Fruit fly (Drosophila melanogaster) whole organism, pupa: ENCODE measurements around the gene CG9757.

Source experiments
- CG12605 ChIP-seq: fragments of 200-800 bp; sonication (Bioruptor generic); IDR thresholded peaks from 2 replicates; pipeline ENCODE4 v1.3.6; 2022; ENCODE audit warnings: missing biosample characterization, missing genetic modification characterization
- CG17806 ChIP-seq: fragments of 200-800 bp; sonication (Bioruptor generic); optimal IDR thresholded peaks from 2 replicates; lab custom pipeline; 2018; ENCODE audit warnings: missing biosample characterization, mild to moderate bottlenecking, missing genetic modification characterization, moderate library complexity
- CG32121 ChIP-seq: fragments of 200-800 bp; sonication (Bioruptor generic); IDR thresholded peaks from 2 replicates; pipeline ENCODE4 v1.3.6; 2022; ENCODE audit warnings: missing biosample characterization, missing genetic modification characterization
- CG34367 ChIP-seq: fragments of 200-800 bp; sonication (Bioruptor generic); optimal IDR thresholded peaks from 2 replicates; lab custom pipeline; 2018; ENCODE audit warnings: missing biosample characterization, mild to moderate bottlenecking, missing genetic modification characterization
- CG4496 ChIP-seq: fragments of 200-800 bp; sonication (Bioruptor generic); IDR thresholded peaks from 3 replicates; pipeline ENCODE4 v1.3.6; 2022; ENCODE audit warnings: missing biosample characterization, missing genetic modification characterization
- CG8301 ChIP-seq: fragments of 200-800 bp; sonication (Bioruptor generic); optimal IDR thresholded peaks from 2 replicates; lab custom pipeline; 2018; ENCODE audit warnings: missing biosample characterization, mild to moderate bottlenecking, missing genetic modification characterization
- CG9948 ChIP-seq: fragments of 200-800 bp; sonication (Bioruptor generic); optimal IDR thresholded peaks from 2 replicates; lab custom pipeline; 2018; ENCODE audit warnings: missing biosample characterization, mild to moderate bottlenecking, missing genetic modification characterization, moderate library complexity
- D1 ChIP-seq: fragments of 200-800 bp; sonication (Bioruptor generic); optimal IDR thresholded peaks from 2 replicates; lab custom pipeline; 2018; ENCODE audit warnings: missing biosample characterization, mild to moderate bottlenecking, missing genetic modification characterization, moderate library complexity
- EcR ChIP-seq: fragments of 200-800 bp; sonication (Bioruptor generic); optimal IDR thresholded peaks from 3 replicates; lab custom pipeline; 2019; ENCODE audit warnings: missing biosample characterization, missing genetic modification characterization, mild to moderate bottlenecking, moderate library complexity, missing genetic modification reagents
- Ets98B ChIP-seq: fragments of 200-800 bp; sonication (Bioruptor generic); IDR thresholded peaks from 2 replicates; pipeline ENCODE4 v1.3.6; 2022; ENCODE audit warnings: missing biosample characterization, missing genetic modification characterization
- Pif1A ChIP-seq: fragments of 200-800 bp; sonication (Bioruptor generic); optimal IDR thresholded peaks from 3 replicates; lab custom pipeline; 2016; ENCODE audit warnings: missing biosample characterization, missing genetic modification characterization
- Pif1B ChIP-seq: fragments of 200-800 bp; sonication (Bioruptor generic); optimal IDR thresholded peaks from 3 replicates; lab custom pipeline; 2016; ENCODE audit warnings: missing biosample characterization, missing genetic modification characterization
- Snoo ChIP-seq: fragments of 200-800 bp; sonication (Bioruptor generic); optimal IDR thresholded peaks from 3 replicates; lab custom pipeline; 2017; ENCODE audit warnings: missing biosample characterization, mild to moderate bottlenecking, missing genetic modification characterization, inconsistent platforms
- gl ChIP-seq: fragments of 200-800 bp; sonication (Bioruptor generic); optimal IDR thresholded peaks from 2 replicates; lab custom pipeline; 2018; ENCODE audit warnings: missing biosample characterization, mild to moderate bottlenecking, missing genetic modification characterization
- rn ChIP-seq: fragments of 200-800 bp; sonication (Bioruptor generic); IDR thresholded peaks from 2 replicates; pipeline ENCODE4 v1.3.6; 2022; ENCODE audit warnings: missing biosample characterization, missing genetic modification characterization

Gene CG9757

DNA sequence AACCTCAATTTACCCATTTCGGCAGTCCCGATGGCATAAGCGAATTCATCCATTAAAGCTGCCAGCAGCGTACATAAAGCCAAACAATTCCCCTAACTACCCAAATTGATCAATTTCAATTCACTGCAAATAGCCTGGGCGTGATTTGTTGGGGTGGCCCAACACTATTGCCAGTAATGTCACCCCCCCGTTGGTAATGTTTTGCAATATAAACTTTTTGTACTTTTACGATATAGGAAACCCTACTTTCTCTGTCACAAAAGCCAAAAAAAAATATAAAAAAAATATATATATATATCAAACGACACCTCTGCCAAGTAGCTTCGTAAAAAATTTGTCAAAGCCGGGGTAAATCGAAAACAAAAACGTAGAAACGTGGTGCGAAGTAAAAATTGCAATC is 24.5 kb downstream of the CG9757 start, which contains the start of gene CG14370:
Gene CG14370, plus strand, starts transcription at position 301 of the 400 bp plus-strand sequence.
- TF ChIP-seq Snoo, result no peak
- TF ChIP-seq CG12605 (GFP tag; lab: Robert Waterston, UW), result no peak
- no peak for TF ChIP-seq EcR
- no peak for TF ChIP-seq rn (GFP tag; lab: Robert Waterston, UW)
- no peak for TF ChIP-seq D1 (tag; lab: Kevin White, UChicago)
- TF ChIP-seq Pif1A (GFP tag; lab: Kevin White, UChicago), result no peak
- TF ChIP-seq CG9948 (tag; lab: Kevin White, UChicago), result no peak
- no peak for TF ChIP-seq gl (tag; lab: Kevin White, UChicago)
- no peak for TF ChIP-seq Ets98B (GFP tag; lab: Robert Waterston, UW)
- TF ChIP-seq CG8301, result no peak
- TF ChIP-seq CG4496 (GFP tag; lab: Robert Waterston, UW), result no peak
- no peak for TF ChIP-seq CG17806
- TF ChIP-seq CG32121 (GFP tag; lab: Robert Waterston, UW), result no peak
- TF ChIP-seq Pif1B (GFP tag; lab: Kevin White, UChicago), result no peak
- TF ChIP-seq CG34367 (tag; lab: Kevin White, UChicago), result no peak
